Fruit fly (Drosophila melanogaster) whole organism, larva: ENCODE results near the gene CG44006.

Source experiments
- noc ChIP-seq: fragments of 200-800 bp; sonication (Bioruptor generic); optimal IDR thresholded peaks from 3 replicates; lab custom pipeline; 2019; ENCODE audit warnings: missing biosample characterization, mild to moderate bottlenecking, missing genetic modification characterization, moderate library complexity

CG44006 gene

DNA sequence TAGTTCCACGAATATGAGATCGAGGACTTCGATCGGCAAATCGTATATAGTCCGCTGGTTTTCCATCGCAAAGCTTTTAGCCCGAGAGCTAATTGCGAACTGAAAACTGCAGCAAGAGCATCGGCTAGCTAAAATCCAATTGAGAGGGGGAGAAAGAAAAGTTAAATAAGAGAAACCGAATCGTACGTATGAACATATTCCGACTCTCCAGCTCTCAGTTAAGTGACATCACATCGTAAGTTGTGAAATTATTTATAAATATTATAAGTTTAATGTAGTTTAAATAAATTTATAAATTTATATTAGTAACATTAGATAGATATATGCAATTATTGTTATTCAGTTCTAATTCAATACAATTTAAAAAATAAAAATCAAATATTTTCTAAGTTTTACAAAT is at the start of gene CG44006:
Gene CG44006, minus strand, starts transcription at position 101 of the 400 bp plus-strand sequence.
- no peak for TF ChIP-seq noc

DNA sequence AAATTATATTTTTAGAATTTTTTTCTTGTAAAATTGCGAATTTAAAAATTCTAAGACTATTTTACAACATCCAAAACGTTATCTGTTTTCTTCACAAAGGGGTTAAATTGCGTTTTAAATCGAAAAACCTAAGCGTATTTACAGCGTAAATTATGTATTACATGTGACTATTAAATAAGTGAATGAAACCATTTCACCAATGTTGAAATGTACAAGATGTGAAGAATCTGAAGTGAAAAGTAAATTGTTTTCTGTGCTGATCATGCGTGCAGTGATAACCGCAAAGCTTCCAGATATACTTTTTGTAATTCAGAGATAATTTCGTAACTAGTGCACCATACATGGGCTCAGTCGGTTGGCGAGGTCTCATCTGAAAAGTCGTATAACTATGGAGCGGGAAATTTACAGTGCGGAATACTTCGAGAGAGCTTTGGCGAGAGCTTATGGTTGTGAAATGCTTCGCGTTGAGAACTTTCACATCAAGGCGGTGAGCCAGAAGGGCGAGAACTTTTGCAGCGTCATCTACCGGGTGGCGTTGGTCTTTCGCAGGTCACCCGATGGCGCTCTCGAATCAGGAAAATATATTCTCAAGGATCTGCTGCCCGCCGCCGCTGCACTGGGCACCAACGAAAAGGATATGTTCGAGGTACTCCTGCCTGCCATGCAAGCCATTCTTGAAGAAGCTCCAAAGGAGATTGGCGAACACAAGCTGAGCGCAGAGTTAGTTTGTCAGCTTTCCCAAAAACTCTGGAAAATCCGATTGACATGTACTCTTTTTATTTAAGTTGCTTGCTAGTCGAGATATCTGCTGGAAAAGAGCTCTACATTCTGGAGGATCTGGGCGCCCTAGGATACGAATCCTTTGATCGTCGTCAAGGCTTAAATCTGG is 44.3 kb upstream of the CG44006 start:
- peak; percentile 8 for TF ChIP-seq noc

DNA sequence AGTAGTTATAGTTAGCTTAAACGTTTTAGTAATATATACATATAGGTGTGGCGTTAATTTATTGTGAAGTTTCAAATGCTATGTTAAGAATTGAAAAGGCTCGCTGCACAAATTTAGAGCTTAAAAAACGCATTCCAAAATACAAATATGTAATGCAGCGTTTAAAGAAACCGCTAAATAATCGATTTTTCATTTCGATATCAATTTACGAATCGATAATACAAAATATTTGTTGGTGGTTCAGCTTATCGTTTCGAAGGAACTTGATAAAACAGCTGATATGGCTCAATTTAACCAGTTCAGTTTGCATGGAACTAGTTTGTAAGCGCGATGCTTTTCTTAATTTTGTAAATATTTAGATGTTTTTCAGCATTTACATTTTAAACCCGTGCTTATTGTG is 42.7 kb upstream of the CG44006 start, which contains the start of the genes CG32195 and CG7341:
Gene CG32195, plus strand, starts transcription at position 291 of the 400 bp plus-strand sequence.
Gene CG7341, plus strand, starts transcription at position 291 of the 400 bp plus-strand sequence.
- TF ChIP-seq noc = no peak

DNA sequence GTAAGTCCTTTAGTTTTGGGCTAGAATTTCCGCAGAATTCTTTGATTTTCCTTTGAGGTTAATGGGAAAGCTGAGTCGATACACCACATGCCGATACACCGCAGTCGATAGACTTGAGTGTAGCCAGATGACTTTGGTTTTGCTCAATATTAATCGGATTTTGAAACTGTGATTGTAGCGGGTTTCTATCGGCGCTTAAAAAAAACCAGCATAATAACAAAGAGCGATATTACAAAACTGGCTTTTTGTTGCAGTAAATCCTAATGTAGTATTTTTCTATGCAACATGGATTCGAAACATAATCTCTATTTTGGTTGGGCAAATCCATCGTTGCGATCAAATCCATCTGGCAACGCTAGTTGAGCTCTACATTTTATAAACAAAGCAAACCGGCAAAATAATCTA is 39.5 kb upstream of the CG44006 start, which contains the start of the genes Polr3D and mus304:
Gene Polr3D, minus strand, starts transcription at position 116 of the 405 bp plus-strand sequence.
Gene mus304, plus strand, starts transcription at position 356 of the 405 bp plus-strand sequence.
- TF ChIP-seq noc = no peak

DNA sequence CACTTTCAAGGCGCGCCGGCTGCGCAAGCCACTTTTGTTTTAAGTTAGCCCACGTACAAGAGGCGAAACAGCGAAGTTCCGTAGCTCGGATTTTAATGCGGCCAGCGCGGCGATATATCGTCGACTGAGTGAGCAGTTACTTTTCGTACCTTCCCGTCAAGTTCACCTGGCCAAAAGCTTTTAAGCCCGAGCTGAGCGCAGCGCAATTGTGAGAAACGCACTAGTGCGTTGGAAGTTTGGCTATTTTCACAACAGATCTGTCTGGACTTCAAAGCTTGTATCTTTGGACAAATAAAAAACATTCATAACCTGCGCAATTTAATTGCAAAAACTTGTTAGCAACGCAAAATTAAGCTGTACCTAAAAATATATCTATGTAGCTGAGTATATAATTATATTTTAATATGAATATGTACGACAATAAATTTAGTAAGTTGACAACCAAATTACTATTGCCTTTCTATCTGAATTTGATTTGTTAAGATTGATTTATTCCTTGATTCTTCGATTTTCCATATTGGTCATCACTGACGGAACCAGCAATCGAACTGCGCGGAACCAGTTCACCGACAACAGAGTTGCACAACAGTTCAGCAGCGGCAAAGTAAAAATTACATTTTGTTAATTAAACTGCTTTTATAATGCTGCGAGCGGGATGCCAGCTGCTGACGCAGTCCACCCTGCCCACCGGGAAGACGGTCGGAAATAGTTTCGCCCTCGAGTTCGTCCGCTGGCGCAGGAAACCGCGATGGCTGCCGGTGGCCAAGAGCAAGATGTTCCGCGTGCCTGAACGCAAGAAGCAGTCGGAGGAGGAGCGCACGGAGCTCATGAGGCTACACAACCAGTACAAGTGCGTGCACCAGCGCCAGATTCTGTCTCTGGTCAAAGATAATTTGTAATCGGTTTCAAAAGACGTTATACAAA is 36.3 kb upstream of the CG44006 start, which contains the start of the genes CG13698 and mRpS26:
Gene CG13698, minus strand, starts transcription at position 129 of the 924 bp plus-strand sequence.
Gene mRpS26, plus strand, starts transcription at position 559 of the 924 bp plus-strand sequence.
- peak; percentile 66 for TF ChIP-seq noc

DNA sequence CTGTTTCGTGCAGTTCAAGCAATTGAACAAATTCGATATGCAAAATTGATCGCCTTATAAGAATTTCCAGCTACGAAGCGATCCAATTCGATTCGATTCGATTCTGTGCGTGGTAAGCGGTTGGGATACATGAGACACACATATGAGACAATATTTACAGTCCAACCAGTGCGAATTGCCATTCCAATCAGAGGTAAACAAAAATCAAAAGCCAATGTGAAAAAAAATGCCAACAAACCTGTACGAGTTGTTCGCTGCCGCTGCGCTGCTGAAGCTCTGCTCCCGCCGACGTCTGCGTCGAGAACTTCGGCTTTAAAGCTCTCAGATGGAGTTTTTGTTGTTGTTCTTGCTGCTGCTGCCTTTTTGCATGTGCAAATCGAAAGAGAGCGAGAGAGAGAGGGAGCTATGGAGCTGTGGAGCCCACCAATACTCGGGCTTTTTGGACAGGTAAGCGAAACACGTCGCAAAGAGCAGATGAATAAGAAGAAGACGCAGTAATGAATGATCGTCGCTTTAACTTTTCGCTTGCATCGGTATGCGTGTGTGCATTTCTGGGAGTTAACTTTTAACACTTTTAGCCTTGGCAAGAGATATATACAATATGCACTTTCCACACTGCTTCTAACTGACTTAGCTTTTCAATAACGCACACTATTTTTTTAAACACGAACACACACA is 35.5 kb upstream of the CG44006 start:
- TF ChIP-seq noc = no peak

DNA sequence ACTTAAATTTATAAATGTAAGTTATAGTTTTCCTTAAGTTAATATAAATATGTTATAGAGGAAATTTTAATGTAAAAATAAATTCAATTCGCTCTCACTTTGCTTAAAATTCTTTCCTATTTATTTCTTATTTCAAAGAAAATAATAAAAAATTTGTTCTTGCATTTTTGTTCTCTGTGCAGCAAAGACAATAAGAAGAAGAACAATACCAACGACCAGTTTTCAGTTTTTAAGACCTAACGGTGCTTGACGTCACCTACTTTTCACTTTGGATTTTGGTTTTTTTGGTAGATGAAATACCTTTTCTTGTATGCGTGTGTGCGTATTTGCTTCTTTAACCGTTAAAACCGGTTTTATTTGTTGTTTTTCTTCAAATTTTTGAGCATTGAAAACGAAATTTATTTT is 32.2 kb upstream of the CG44006 start:
- TF ChIP-seq noc = no peak

DNA sequence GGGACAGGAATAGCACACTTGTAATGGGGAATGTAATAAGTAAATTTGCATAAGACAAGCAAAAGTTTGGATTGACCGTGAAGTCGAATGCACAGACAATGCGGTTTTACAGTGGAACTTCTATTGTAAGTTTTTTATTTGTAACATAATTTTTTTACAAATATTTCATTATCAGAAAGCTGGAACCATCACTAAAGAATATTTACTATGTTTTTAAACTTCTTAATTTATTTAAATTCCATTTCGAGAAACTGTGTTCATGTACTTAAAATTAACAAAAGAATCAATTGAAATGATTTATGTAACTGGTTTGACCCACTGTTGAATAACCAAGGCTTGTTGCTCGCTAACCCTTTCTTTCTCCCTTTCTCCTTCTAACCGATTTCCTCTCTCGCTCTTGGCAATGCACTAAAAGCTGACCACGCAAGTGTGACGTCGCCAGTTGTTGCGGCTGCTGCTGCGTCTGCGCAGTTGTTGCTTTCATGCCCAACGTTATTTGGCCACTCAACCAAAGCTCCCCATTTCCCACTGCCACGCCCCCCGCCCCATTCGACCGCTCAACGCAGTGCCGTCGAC is 31.6 kb upstream of the CG44006 start:
- no peak for TF ChIP-seq noc

DNA sequence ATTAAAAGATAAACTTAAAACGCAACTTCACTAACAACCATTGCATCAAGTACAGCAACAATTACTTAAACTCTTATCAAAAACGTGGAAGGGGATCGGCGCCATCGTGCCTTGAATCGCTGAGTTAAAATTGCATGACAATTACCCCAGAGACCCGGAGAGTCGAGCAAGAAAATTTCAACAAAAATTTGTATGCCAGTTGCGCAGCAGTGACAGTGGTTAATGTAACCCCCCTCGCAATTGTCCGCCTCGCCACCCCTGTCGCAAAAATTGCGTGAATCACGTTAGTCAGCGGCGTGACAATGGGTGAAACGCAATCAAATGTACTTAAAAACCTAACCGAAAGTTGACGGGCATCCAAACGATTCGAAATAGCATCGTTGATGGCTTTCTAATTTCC is 29.8 kb upstream of the CG44006 start:
- no peak for TF ChIP-seq noc

DNA sequence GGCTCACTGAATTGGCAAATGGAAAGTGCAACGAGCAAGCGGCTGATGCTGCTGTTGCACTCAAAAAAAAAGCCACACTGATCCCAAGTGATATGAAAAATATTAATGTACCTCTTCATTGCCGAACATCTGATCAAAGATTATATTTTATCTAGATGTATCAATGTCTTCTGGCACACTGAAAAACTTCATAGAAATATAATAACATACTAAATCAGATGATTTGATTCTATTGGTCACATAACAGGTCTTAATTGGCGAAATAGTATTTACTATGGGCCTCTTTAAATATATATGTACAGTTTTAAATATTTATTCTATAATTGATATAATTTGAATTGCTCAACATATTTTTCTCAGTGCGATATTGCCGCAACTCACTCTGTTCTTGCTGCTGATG is 26.8 kb upstream of the CG44006 start:
- no peak for TF ChIP-seq noc

DNA sequence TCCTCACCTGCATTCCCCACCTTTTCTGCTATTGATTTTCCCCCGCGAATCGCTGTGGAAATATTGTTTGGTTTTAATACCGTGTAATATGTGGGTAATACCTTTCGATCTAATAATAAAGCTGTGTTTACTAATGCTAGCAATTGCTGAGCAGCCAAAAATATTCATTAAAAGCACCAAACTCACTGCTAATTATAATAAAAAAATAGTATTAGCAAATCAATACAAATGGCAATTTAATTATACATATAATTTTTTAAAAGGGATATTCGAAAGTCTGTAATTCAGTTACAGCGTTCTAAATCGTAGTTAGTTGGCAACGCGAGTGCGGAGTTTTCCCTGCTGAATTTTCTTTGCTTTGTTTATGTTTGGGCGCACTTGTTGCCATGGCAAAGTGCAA is 23.9 kb upstream of the CG44006 start:
- no peak for TF ChIP-seq noc

DNA sequence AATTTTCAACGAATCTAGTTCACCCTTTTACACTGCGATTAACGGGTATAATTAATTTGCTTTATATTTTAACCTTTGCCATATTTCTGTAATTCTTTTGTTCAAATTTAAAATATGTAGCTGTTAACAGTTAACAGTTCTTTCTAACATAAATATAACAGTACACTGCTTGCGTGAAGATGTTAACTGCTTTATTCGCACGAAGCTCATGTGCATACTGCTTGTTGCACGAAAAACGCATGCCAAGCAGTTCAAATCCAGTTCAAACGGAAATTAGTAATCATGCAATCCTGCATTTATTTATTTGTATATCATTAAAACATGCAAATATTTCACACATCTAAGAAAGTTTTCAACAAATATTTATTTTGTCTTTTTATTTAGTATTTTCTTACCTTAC is 18.1 kb upstream of the CG44006 start:
- TF ChIP-seq noc = no peak

DNA sequence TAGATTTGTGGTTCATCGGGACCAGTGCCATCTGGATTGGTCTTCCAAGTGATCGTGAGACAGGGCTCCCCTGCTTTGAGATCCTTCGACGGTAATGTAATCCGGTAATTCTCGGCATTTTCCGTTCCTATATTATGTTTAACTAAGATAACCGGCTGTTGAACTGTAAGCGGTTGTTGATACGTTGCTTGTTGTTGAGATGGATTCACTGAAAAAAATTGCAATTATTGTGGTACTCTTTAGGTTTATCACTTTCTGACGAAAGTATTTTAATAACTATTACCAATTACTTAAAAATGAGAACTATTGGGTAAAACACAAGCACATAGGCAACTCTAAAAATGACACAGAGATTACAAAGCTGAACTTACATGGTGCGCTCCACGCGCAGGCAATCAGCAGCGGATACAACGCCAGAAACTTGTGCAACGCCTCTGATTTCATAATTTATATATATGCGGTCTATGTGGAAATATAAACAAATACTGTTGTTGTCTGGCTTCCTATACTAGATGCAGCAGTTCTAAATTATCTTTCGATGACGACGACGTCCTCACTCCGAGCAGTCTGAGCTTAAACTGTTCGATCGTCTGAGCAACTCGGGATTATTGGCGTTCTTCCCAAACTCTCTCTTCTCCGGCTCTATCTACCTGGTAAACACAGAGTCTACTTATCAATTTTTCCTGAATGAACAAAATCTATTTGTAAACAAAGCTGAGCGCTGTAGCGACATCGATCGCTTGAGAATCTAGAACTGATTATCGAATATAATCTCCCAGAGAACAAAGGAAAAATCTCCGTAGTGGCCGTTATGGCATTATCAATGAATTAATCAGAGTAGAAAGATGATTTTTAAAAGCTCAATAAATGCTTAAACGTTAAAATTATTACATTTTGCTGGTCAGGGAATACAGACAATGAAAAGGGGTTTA is 17.1 kb upstream of the CG44006 start, which contains the start of gene CG34253:
Gene CG34253, minus strand, starts transcription at position 567 of the 932 bp plus-strand sequence.
- no peak for TF ChIP-seq noc

DNA sequence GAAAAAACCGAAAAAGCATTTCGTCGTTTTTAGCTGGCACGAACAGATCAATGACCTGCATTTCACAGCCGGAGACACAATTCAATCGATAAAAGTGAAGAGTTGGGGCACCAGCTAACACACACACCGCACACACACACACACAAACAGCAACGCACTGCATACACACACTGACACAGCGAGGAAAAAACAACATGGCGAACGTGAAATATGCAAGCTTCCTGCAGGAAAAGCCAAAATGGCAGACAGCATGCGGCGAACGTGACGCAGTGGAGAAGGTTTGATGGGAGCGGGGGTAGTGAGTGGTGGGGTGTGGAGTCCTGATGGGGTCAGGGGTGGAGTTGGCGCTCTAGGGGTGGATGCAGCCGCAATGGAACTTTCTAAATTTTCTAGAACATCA is 14.0 kb upstream of the CG44006 start:
- no peak for TF ChIP-seq noc

DNA sequence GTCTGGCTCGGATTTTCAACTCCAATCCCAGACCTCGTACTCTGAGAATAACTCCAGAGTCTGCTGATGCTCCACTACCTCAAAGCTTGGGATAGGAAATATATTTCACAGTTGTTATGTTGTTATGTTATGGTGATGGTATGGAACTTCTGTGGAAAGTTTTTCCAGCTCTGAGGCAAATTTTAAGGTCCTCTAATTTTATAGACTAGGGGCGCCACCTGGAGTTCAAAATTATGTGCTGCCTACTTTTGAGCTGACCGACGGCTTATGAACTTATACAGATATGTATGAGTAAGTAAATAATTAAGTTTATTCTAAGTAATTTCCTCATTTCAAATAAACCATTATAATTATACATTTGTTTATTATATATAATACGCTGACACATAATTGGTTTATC is 13.5 kb upstream of the CG44006 start:
- no peak for TF ChIP-seq noc
